Worm (Caenorhabditis elegans): ENCODE data around the gene nhr-1.

Gene nhr-1

DNA sequence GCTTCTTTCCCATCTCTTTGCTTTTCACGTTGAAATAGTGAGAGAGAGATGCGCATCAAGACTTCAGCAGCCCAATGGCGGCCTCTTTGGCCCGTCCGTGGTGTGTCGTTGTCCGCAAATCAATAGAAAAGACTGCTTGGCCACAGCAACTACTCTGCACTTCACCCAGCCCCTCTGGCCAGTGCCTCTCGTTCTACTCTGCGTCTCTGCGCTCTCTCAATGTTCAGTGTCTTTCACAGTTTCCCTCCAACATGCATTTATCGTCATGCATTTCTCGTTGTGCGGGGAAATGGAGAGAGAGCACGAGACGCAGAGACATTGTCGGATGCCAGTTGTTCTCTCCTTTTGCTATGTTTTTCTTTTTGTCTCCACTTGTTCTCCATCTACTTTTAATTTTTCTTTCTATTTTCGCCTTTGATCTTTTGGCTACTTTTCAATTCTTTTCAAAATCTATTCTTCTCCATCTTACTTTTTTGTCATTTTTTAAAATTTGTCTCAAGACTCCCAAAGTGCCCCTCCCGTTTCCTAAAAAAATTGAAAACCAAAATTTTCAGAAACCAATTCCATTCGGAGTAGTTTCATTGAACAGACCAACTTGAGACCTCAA, at the start of gene nhr-1 (continued):
- TF ChIP-seq ama-1 (optimal IDR thresholded peaks at IDR 0.05) = no peak
- TF ChIP-seq ama-1 (GFP tag; optimal IDR thresholded peaks at IDR 0.05) = no peak
- no peak for TF ChIP-seq unc-130 (GFP tag; optimal IDR thresholded peaks at IDR 0.05)
- TF ChIP-seq lag-1 (GFP tag; IDR thresholded peaks at IDR 0.05) = no peak
- TF ChIP-seq sdz-38 (tag; optimal IDR thresholded peaks at IDR 0.05) = no peak
- TF ChIP-seq lin-40 (tag; optimal IDR thresholded peaks at IDR 0.05) = peak; percentile 87
- TF ChIP-seq ztf-18 (tag; optimal IDR thresholded peaks at IDR 0.05) = no peak
- TF ChIP-seq dox-1 (GFP tag; IDR thresholded peaks at IDR 0.05) = peak; percentile 86
- TF ChIP-seq F23B12.7 (tag; optimal IDR thresholded peaks at IDR 0.05; ENCODE audit: insufficient read depth) = no peak
- no peak for TF ChIP-seq unc-62 (GFP tag; optimal IDR thresholded peaks at IDR 0.05)
- peak; percentile 57 for TF ChIP-seq gei-17 (GFP tag; optimal IDR thresholded peaks at IDR 0.05)
- TF ChIP-seq ets-4 (GFP tag; optimal IDR thresholded peaks at IDR 0.05) = no peak
- TF ChIP-seq bed-1 (GFP tag; IDR thresholded peaks at IDR 0.05) = no peak
- TF ChIP-seq dpff-1 (tag; optimal IDR thresholded peaks at IDR 0.05) = no peak
- peak; percentile 81 for TF ChIP-seq K12H6.12 (tag; optimal IDR thresholded peaks at IDR 0.05)
- no peak for TF ChIP-seq fkh-3 (tag; optimal IDR thresholded peaks at IDR 0.05)
- peak; percentile 28 for TF ChIP-seq sptf-2 (GFP tag; optimal IDR thresholded peaks at IDR 0.05)
- peak; percentile 38 for TF ChIP-seq ZK185.1 (tag; optimal IDR thresholded peaks at IDR 0.05; ENCODE audit: poor library complexity, severe bottlenecking)
- TF ChIP-seq rpc-1 (optimal IDR thresholded peaks at IDR 0.05) = no peak
- no peak for TF ChIP-seq rpc-1 (tag; optimal IDR thresholded peaks at IDR 0.05)
- TF ChIP-seq chd-7 (tag; optimal IDR thresholded peaks at IDR 0.05) = peak; percentile 84
- no peak for TF ChIP-seq Y67H2A.10 (GFP tag; conservative IDR thresholded peaks at IDR 0.05)
- TF ChIP-seq Y56A3A.18 (GFP tag; IDR thresholded peaks at IDR 0.05) = no peak
- no peak; the same call in 1 of the 2 replicates for TF ChIP-seq mcd-1 (GFP tag; IDR thresholded peaks at IDR 0.05)
- no peak for TF ChIP-seq D2030.7 (GFP tag; IDR thresholded peaks at IDR 0.05)
- TF ChIP-seq somi-1 (GFP tag; optimal IDR thresholded peaks at IDR 0.05) = peak; percentile 76
- peak; percentile 21 for TF ChIP-seq F52B5.7 (tag; optimal IDR thresholded peaks at IDR 0.05)
- TF ChIP-seq ccch-3 (GFP tag; optimal IDR thresholded peaks at IDR 0.05) = no peak
- no peak for TF ChIP-seq mes-4 (tag; optimal IDR thresholded peaks at IDR 0.05)
- TF ChIP-seq nfyb-1 (GFP tag; IDR thresholded peaks at IDR 0.05) = peak; percentile 60; the same call in 1 of the 2 replicates
- no peak for TF ChIP-seq ceh-91 (GFP tag; IDR thresholded peaks at IDR 0.05)
- no peak for TF ChIP-seq F57C9.4 (tag; optimal IDR thresholded peaks at IDR 0.05)
- TF ChIP-seq B0336.3 (GFP tag; IDR thresholded peaks at IDR 0.05) = peak; percentile 74

- TF ChIP-seq tlf-1 (GFP tag; optimal IDR thresholded peaks at IDR 0.05) (no peak), lag-1 (GFP tag; IDR thresholded peaks at IDR 0.05) (0 out of 2 replicates have a peak, but pooled peaks have one; percentile 28)
These were observed 49.1 kb upstream of the nhr-1 start, which contains the start of gene slc-17.1 for ce11 chrX:17464801-17465200. Gene slc-17.1 (minus strand): TSS chrX:17464901.

DNA sequence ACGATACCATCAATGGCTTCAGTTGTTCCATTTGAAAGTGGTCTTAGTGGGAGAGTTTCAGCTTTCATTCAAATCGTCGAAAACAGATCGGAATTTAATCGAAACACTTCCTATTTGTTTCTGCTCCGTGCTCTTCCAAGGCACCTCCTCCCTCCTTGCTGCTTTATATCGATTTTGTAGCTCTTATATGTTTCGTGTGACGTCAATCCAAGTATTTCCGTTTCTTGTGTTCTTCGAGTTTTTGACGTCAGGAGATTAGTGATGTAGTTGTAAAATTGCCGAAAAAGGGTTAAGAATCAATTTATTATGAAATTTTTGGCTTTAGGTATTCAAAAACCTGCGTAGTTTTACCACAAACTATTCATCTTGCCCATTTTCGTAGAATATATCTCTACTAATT, 47.2 kb upstream of the nhr-1 start, which contains the start of gene ZK54.3:
Gene ZK54.3 (minus strand): TSS at position 391 of the 400 bp plus-strand sequence.
- TF ChIP-seq chd-7 (tag; optimal IDR thresholded peaks at IDR 0.05) (no peak), egrh-3 (GFP tag; IDR thresholded peaks at IDR 0.05) (no peak), B0019.2 (GFP tag; conservative IDR thresholded peaks at IDR 0.05) (no peak), lin-40 (tag; optimal IDR thresholded peaks at IDR 0.05) (peak; percentile 32), lsy-27 (tag; optimal IDR thresholded peaks at IDR 0.05; ENCODE audit: borderline replicate concordance, insufficient read depth) (no peak), cebp-1 (GFP tag; IDR thresholded peaks at IDR 0.05) (no peak), cebp-1 (tag; optimal IDR thresholded peaks at IDR 0.05) (peak; percentile 38)
